Worm (Caenorhabditis elegans): ENCODE measurements around the gene F58G1.7.
A peak's percentile ranks its signal among the peaks of the same experiment; 100 is the strongest.

DNA sequence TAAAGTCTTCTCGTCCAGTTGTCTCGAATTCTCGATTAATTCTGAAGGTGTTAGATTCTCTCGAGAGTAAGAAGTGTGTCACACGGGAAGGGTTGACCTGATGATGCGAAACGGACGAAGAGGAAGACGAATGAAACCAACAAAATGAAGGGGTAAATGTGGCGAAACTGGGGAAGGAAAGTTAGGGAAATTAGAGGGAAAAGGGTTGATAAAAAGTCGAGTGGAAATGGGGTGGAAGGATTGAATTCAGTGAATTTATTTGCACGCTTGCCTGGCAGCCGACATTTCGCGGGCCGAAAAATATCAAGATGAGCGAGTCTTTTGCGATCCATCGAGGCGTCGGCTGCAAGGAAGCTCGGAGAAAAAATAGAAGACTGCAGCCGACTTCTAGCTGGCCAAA lies at the start of gene F58G1.7:
- TF ChIP-seq pha-4 (tag; optimal IDR thresholded peaks at IDR 0.05), result no peak
- no peak for TF ChIP-seq ceh-27 (GFP tag; optimal IDR thresholded peaks at IDR 0.05)
- TF ChIP-seq snpc-4 (GFP tag; optimal IDR thresholded peaks at IDR 0.05), result no peak
- peak in 2 of 4 experiments; percentile 35 to 68 for TF ChIP-seq snpc-4 (tag; optimal IDR thresholded peaks at IDR 0.05)
- TF ChIP-seq rcor-1 (GFP tag; IDR thresholded peaks at IDR 0.05), result no peak
- TF ChIP-seq rec-8 (tag; optimal IDR thresholded peaks at IDR 0.05), result no peak
- no peak for TF ChIP-seq akir-1 (GFP tag; optimal IDR thresholded peaks at IDR 0.05)
- TF ChIP-seq ets-4 (GFP tag; optimal IDR thresholded peaks at IDR 0.05), result no peak
- TF ChIP-seq attf-5 (GFP tag; optimal IDR thresholded peaks at IDR 0.05), result no peak
- no peak for TF ChIP-seq F52B5.7 (tag; optimal IDR thresholded peaks at IDR 0.05)
- no peak for TF ChIP-seq unc-62 (GFP tag; optimal IDR thresholded peaks at IDR 0.05)
- TF ChIP-seq sptf-2 (GFP tag; optimal IDR thresholded peaks at IDR 0.05), result no peak
- no peak for TF ChIP-seq ZK185.1 (tag; optimal IDR thresholded peaks at IDR 0.05; ENCODE audit: poor library complexity, severe bottlenecking)
- TF ChIP-seq F55B11.4 (tag; optimal IDR thresholded peaks at IDR 0.05; ENCODE audit: borderline replicate concordance, insufficient read depth), result no peak
- TF ChIP-seq D2030.7 (GFP tag; IDR thresholded peaks at IDR 0.05), result no peak

Measured in whole organism, young adult.